Fruit fly (Drosophila melanogaster): ENCODE data around the gene rpr.

rpr gene

DNA sequence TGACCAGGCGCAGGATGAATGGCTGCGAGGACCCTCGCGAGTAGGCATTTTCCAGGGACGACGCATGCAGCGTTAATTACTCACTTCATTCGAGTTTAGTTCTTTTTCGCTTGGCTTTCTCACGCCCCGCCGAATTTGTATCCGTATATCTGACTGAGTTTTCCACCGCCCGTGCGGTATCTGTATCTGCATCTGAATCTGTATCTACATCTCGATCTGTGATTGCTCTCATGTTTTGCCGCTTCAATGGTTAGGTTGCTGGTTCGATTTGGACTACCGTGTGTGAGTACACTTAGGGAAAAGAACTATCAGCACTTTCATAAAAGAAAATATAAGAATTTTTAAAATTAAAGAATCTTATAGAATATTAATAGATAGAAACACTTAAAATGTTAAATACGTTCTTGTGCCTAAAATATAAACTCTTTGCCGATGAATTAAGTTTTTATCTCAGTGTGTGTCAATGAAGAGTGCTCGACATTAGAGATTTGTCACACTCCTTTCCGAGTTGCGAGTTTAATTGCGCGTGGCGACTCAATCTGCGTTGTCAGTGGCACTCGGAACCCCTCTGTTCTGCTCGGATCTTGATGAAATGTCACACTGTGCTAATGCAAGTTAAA lies 49.0 kb downstream of the rpr start (continued):
- no peak for TF ChIP-seq sna (GFP tag; IDR thresholded peaks at IDR 0.05; ENCODE audit: partially characterized antibody)

DNA sequence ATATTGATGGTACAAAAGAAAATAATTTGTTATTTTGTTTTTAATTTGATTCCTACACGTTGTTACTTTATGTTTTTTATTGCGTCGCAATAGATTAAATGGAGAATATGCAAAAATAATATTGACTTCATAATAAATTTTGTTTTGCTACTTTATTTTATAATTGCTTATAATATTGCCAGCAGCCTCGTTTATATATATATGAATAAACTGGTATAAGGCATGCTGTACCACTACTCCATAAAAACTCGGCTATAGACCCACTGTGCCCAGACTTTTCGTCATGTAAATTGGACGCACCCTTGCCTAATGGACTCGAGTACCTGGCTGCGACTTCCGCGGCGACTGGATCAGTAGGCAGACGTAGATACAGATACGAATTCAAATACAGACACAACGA lies 49.6 kb downstream of the rpr start:
- TF ChIP-seq luna (GFP tag; optimal IDR thresholded peaks at IDR 0.05) = no peak
- TF ChIP-seq Antp (GFP tag; optimal IDR thresholded peaks at IDR 0.05) = peak; percentile 8
- TF ChIP-seq CG1233 (GFP tag; optimal IDR thresholded peaks at IDR 0.05) = peak; percentile 76
- peak; percentile 96 for TF ChIP-seq CG2712 (tag; optimal IDR thresholded peaks at IDR 0.05)
- TF ChIP-seq chm (GFP tag; IDR thresholded peaks at IDR 0.05) = no peak
- TF ChIP-seq CG1602 (GFP tag; optimal IDR thresholded peaks at IDR 0.05) = peak; percentile 78
- TF ChIP-seq CG1603 (tag; optimal IDR thresholded peaks at IDR 0.05) = peak; percentile 25
- TF ChIP-seq nom (GFP tag; optimal IDR thresholded peaks at IDR 0.05) = no peak
- no peak for TF ChIP-seq gro (GFP tag; optimal IDR thresholded peaks at IDR 0.05)
- peak; percentile 23 for TF ChIP-seq CG33213 (GFP tag; optimal IDR thresholded peaks at IDR 0.05)
- no peak for TF ChIP-seq CG3163 (GFP tag; optimal IDR thresholded peaks at IDR 0.05)
- TF ChIP-seq croc (GFP tag; conservative IDR thresholded peaks at IDR 0.05) = peak; percentile 86
- TF ChIP-seq CG17328 (GFP tag; IDR thresholded peaks at IDR 0.05) = peak; percentile 65
- peak; percentile 71 for TF ChIP-seq CG2875 (GFP tag; optimal IDR thresholded peaks at IDR 0.05)
- TF ChIP-seq stwl (tag; optimal IDR thresholded peaks at IDR 0.05) = peak; percentile 64
- TF ChIP-seq chn (GFP tag; optimal IDR thresholded peaks at IDR 0.05) = peak; percentile 73
- TF ChIP-seq Vsx1 (GFP tag; optimal IDR thresholded peaks at IDR 0.05) = peak; percentile 40
- no peak for TF ChIP-seq TFAM (GFP tag; optimal IDR thresholded peaks at IDR 0.05)
- peak; percentile 21; the same call in 1 of the 3 replicates for TF ChIP-seq Aef1 (GFP tag; IDR thresholded peaks at IDR 0.05)
- peak; percentile 92 for TF ChIP-seq gsb-n (tag; optimal IDR thresholded peaks at IDR 0.05)
- TF ChIP-seq CG2199 (GFP tag; IDR thresholded peaks at IDR 0.05) = no peak
- peak; percentile 27 for TF ChIP-seq oc (tag; optimal IDR thresholded peaks at IDR 0.05)
- no peak for TF ChIP-seq CG3995 (GFP tag; optimal IDR thresholded peaks at IDR 0.05)
- peak; percentile 58 for TF ChIP-seq Atf-2 (GFP tag; optimal IDR thresholded peaks at IDR 0.05)
- TF ChIP-seq HLH3B (GFP tag; IDR thresholded peaks at IDR 0.05) = peak; percentile 55
- 0 out of 2 replicates have a peak, but pooled peaks have one; percentile 20 for TF ChIP-seq H2.0 (GFP tag; IDR thresholded peaks at IDR 0.05)
- TF ChIP-seq nerfin-2 (GFP tag; IDR thresholded peaks at IDR 0.05; ENCODE audit: partially characterized antibody) = no peak
- peak; percentile 92 for TF ChIP-seq nmo (GFP tag; optimal IDR thresholded peaks at IDR 0.05)
- TF ChIP-seq CG12104 (GFP tag; optimal IDR thresholded peaks at IDR 0.05) = peak; percentile 67
- no peak for TF ChIP-seq CG17912 (GFP tag; optimal IDR thresholded peaks at IDR 0.05)
- no peak for TF ChIP-seq CG16779 (GFP tag; IDR thresholded peaks at IDR 0.05)
- TF ChIP-seq CG14441 (GFP tag; IDR thresholded peaks at IDR 0.05) = peak; percentile 15; the same call in 1 of the 2 replicates
- no peak for TF ChIP-seq pfk (GFP tag; optimal IDR thresholded peaks at IDR 0.05)
- TF ChIP-seq dm (GFP tag; optimal IDR thresholded peaks at IDR 0.05) = no peak
- TF ChIP-seq CG17829 (tag; optimal IDR thresholded peaks at IDR 0.05) = peak; percentile 93
- no peak for TF ChIP-seq CG13287 (GFP tag; IDR thresholded peaks at IDR 0.05; ENCODE audit: partially characterized antibody)
- peak; percentile 89 for TF ChIP-seq CG8388 (GFP tag; optimal IDR thresholded peaks at IDR 0.05)
- peak; percentile 49; the same call in 1 of the 2 replicates for TF ChIP-seq slbo (GFP tag; IDR thresholded peaks at IDR 0.05)
- no peak for TF ChIP-seq Myb (GFP tag; optimal IDR thresholded peaks at IDR 0.05)
- TF ChIP-seq esg (GFP tag; conservative IDR thresholded peaks at IDR 0.05) = peak; percentile 61
- TF ChIP-seq Dfd (GFP tag; optimal IDR thresholded peaks at IDR 0.05) = no peak
- TF ChIP-seq Awh (GFP tag; IDR thresholded peaks at IDR 0.05) = peak; percentile 58
- peak; percentile 76 for TF ChIP-seq sens-2 (GFP tag; IDR thresholded peaks at IDR 0.05)
- peak; percentile 89 for TF ChIP-seq CG16815 (GFP tag; optimal IDR thresholded peaks at IDR 0.05)
- peak; percentile 96 for TF ChIP-seq CG9727 (GFP tag; optimal IDR thresholded peaks at IDR 0.05)
- TF ChIP-seq Rx (GFP tag; IDR thresholded peaks at IDR 0.05) = no peak
- peak; percentile 8 for TF ChIP-seq CTCF (GFP tag; optimal IDR thresholded peaks at IDR 0.05)
- peak; percentile 85 for TF ChIP-seq D19A (tag; optimal IDR thresholded peaks at IDR 0.05)

All from whole organism, embryonic.